Worm (Caenorhabditis elegans): ENCODE measurements around the gene T10D4.7.

T10D4.7 gene

ce11 chrII:3110099-3110498 lies 7.5 kb upstream of the T10D4.7 start:
- no peak for TF ChIP-seq ham-2 (GFP tag; optimal IDR thresholded peaks at IDR 0.05)
- no peak for TF ChIP-seq tbx-8 (GFP tag; optimal IDR thresholded peaks at IDR 0.05)
- no peak for TF ChIP-seq ztf-11 (tag; optimal IDR thresholded peaks at IDR 0.05)
- no peak for TF ChIP-seq elt-3 (tag; optimal IDR thresholded peaks at IDR 0.05)
- TF ChIP-seq drap-1 (GFP tag; optimal IDR thresholded peaks at IDR 0.05): no peak
- TF ChIP-seq sem-2 (GFP tag; optimal IDR thresholded peaks at IDR 0.05): no peak
- no peak for TF ChIP-seq pha-4 (tag; optimal IDR thresholded peaks at IDR 0.05)
- TF ChIP-seq nhr-28 (tag; optimal IDR thresholded peaks at IDR 0.05): no peak
- TF ChIP-seq cnd-1 (tag; optimal IDR thresholded peaks at IDR 0.05): no peak
- no peak for TF ChIP-seq nhr-12 (tag; optimal IDR thresholded peaks at IDR 0.05)
- TF ChIP-seq lin-32 (GFP tag; optimal IDR thresholded peaks at IDR 0.05): no peak
- TF ChIP-seq nhr-237 (tag; optimal IDR thresholded peaks at IDR 0.05): no peak
- no peak for TF ChIP-seq snpc-4 (tag; optimal IDR thresholded peaks at IDR 0.05)
- TF ChIP-seq elt-1 (tag; optimal IDR thresholded peaks at IDR 0.05; ENCODE audit: borderline replicate concordance, insufficient read depth): no peak
- no peak for TF ChIP-seq lsy-2 (tag; optimal IDR thresholded peaks at IDR 0.05)
- no peak for TF ChIP-seq hlh-1 (tag; optimal IDR thresholded peaks at IDR 0.05)
- TF ChIP-seq mab-5 (tag; optimal IDR thresholded peaks at IDR 0.05): no peak
- no peak for TF ChIP-seq ceh-39 (tag; optimal IDR thresholded peaks at IDR 0.05)
- no peak for TF ChIP-seq ceh-43 (GFP tag; optimal IDR thresholded peaks at IDR 0.05)

ce11 chrII:3111147-3111546 lies 6.4 kb upstream of the T10D4.7 start, which contains the start of gene Y25C1A.13:
TSS of gene Y25C1A.13 (minus strand) at chrII:3111247.
- TF ChIP-seq sem-2 (GFP tag; optimal IDR thresholded peaks at IDR 0.05) (no peak), pha-4 (tag; optimal IDR thresholded peaks at IDR 0.05) (no peak), ceh-39 (tag; optimal IDR thresholded peaks at IDR 0.05) (no peak), mep-1 (tag; optimal IDR thresholded peaks at IDR 0.05) (no peak), unc-39 (tag; optimal IDR thresholded peaks at IDR 0.05) (no peak), hlh-1 (tag; optimal IDR thresholded peaks at IDR 0.05) (no peak), elt-3 (tag; optimal IDR thresholded peaks at IDR 0.05) (no peak), ceh-43 (GFP tag; optimal IDR thresholded peaks at IDR 0.05) (no peak), cnd-1 (tag; optimal IDR thresholded peaks at IDR 0.05) (no peak), unc-120 (tag; optimal IDR thresholded peaks at IDR 0.05; ENCODE audit: poor library complexity, severe bottlenecking) (no peak)

ce11 chrII:3112313-3112712 lies 5.3 kb upstream of the T10D4.7 start, which contains the start of gene Y25C1A.2:
TSS of gene Y25C1A.2 (plus strand) at chrII:3112613.
- TF ChIP-seq zip-8 (tag; optimal IDR thresholded peaks at IDR 0.05) (no peak), pha-4 (tag; optimal IDR thresholded peaks at IDR 0.05) (no peak), ztf-11 (tag; optimal IDR thresholded peaks at IDR 0.05) (no peak)

- TF ChIP-seq zip-8 (tag; optimal IDR thresholded peaks at IDR 0.05): no peak
- TF ChIP-seq elt-3 (tag; optimal IDR thresholded peaks at IDR 0.05): no peak
- no peak for TF ChIP-seq ham-2 (GFP tag; optimal IDR thresholded peaks at IDR 0.05)
- no peak for TF ChIP-seq mab-5 (tag; optimal IDR thresholded peaks at IDR 0.05)
- TF ChIP-seq sem-2 (GFP tag; optimal IDR thresholded peaks at IDR 0.05): no peak
- no peak for TF ChIP-seq ceh-83 (GFP tag; optimal IDR thresholded peaks at IDR 0.05)
- TF ChIP-seq ces-1 (GFP tag; optimal IDR thresholded peaks at IDR 0.05): no peak
- no peak for TF ChIP-seq sptf-1 (tag; optimal IDR thresholded peaks at IDR 0.05)
- TF ChIP-seq ceh-39 (tag; optimal IDR thresholded peaks at IDR 0.05): no peak
- no peak for TF ChIP-seq lsy-2 (tag; optimal IDR thresholded peaks at IDR 0.05)
- no peak for TF ChIP-seq pha-4 (tag; optimal IDR thresholded peaks at IDR 0.05)
- TF ChIP-seq lin-13 (tag; optimal IDR thresholded peaks at IDR 0.05): no peak
- TF ChIP-seq unc-120 (tag; optimal IDR thresholded peaks at IDR 0.05; ENCODE audit: poor library complexity, severe bottlenecking): no peak
- TF ChIP-seq hlh-1 (tag; optimal IDR thresholded peaks at IDR 0.05): no peak
- TF ChIP-seq nhr-12 (tag; optimal IDR thresholded peaks at IDR 0.05): no peak
- no peak for TF ChIP-seq nhr-237 (tag; optimal IDR thresholded peaks at IDR 0.05)
- no peak for TF ChIP-seq lin-32 (GFP tag; optimal IDR thresholded peaks at IDR 0.05)
- TF ChIP-seq drap-1 (GFP tag; optimal IDR thresholded peaks at IDR 0.05): no peak
- no peak for TF ChIP-seq snpc-4 (tag; optimal IDR thresholded peaks at IDR 0.05)
- TF ChIP-seq ceh-43 (GFP tag; optimal IDR thresholded peaks at IDR 0.05): no peak
Observed at ce11 chrII:3113289-3113688, 4.3 kb upstream of the T10D4.7 start.

ce11 chrII:3113934-3114333 lies 3.6 kb upstream of the T10D4.7 start, which contains the start of gene clec-123:
TSS of gene clec-123 (plus strand) at chrII:3114234.
- TF ChIP-seq blmp-1 (tag; optimal IDR thresholded peaks at IDR 0.05): no peak
- TF ChIP-seq zip-8 (tag; optimal IDR thresholded peaks at IDR 0.05): no peak
- TF ChIP-seq M03D4.4 (tag; optimal IDR thresholded peaks at IDR 0.05): no peak
- TF ChIP-seq pha-4 (tag; optimal IDR thresholded peaks at IDR 0.05): no peak
- no peak for TF ChIP-seq nhr-28 (tag; optimal IDR thresholded peaks at IDR 0.05)
- no peak for TF ChIP-seq ceh-43 (GFP tag; optimal IDR thresholded peaks at IDR 0.05)
- no peak for TF ChIP-seq ceh-39 (tag; optimal IDR thresholded peaks at IDR 0.05)
- no peak for TF ChIP-seq ceh-83 (GFP tag; optimal IDR thresholded peaks at IDR 0.05)
- no peak for TF ChIP-seq ztf-11 (tag; optimal IDR thresholded peaks at IDR 0.05)
- no peak for TF ChIP-seq sptf-1 (tag; optimal IDR thresholded peaks at IDR 0.05)
- TF ChIP-seq sem-2 (GFP tag; optimal IDR thresholded peaks at IDR 0.05): no peak
- no peak for TF ChIP-seq cnd-1 (tag; optimal IDR thresholded peaks at IDR 0.05)
- TF ChIP-seq lsy-2 (tag; optimal IDR thresholded peaks at IDR 0.05): no peak
- TF ChIP-seq mab-5 (tag; optimal IDR thresholded peaks at IDR 0.05): no peak

Measured in whole organism, mixed stage, embryonic.